Fruit fly (Drosophila melanogaster): ENCODE measurements around the gene CG11608.

Gene CG11608

dm6 chr3R:12628395-12628928, 9.8 kb upstream of the CG11608 start:
- peak; percentile 22 for TF ChIP-seq Jra (GFP tag; optimal IDR thresholded peaks at IDR 0.05)
- no peak for TF ChIP-seq Rel (GFP tag; optimal IDR thresholded peaks at IDR 0.05)
- peak; percentile 89 for TF ChIP-seq Rel (tag; optimal IDR thresholded peaks at IDR 0.05)
- TF ChIP-seq Abd-B (GFP tag; optimal IDR thresholded peaks at IDR 0.05): peak; percentile 23
- no peak for TF ChIP-seq br (GFP tag; optimal IDR thresholded peaks at IDR 0.05)

- TF ChIP-seq dl (GFP tag; optimal IDR thresholded peaks at IDR 0.05; ENCODE audit: insufficient read depth in 1 of 2, partially characterized antibody in 2 of 2): no peak
- no peak for TF ChIP-seq Abd-B (GFP tag; optimal IDR thresholded peaks at IDR 0.05)
- TF ChIP-seq pan (optimal IDR thresholded peaks at IDR 0.05): no peak
- TF ChIP-seq psq (GFP tag; optimal IDR thresholded peaks at IDR 0.05): peak; percentile 28
- no peak for TF ChIP-seq GATAd (GFP tag; optimal IDR thresholded peaks at IDR 0.05)
- peak; percentile 35 for TF ChIP-seq sv (GFP tag; optimal IDR thresholded peaks at IDR 0.05)
- TF ChIP-seq CG9705 (GFP tag; optimal IDR thresholded peaks at IDR 0.05): peak; percentile 30
- no peak for TF ChIP-seq tai (GFP tag; optimal IDR thresholded peaks at IDR 0.05)
- no peak for TF ChIP-seq brk (GFP tag; optimal IDR thresholded peaks at IDR 0.05)
- no peak for TF ChIP-seq OdsH (GFP tag; optimal IDR thresholded peaks at IDR 0.05)
- no peak for TF ChIP-seq br (GFP tag; optimal IDR thresholded peaks at IDR 0.05)
- TF ChIP-seq usp (GFP tag; optimal IDR thresholded peaks at IDR 0.05): no peak
- TF ChIP-seq h (GFP tag; optimal IDR thresholded peaks at IDR 0.05): no peak
- no peak for TF ChIP-seq dmrt93B (GFP tag; optimal IDR thresholded peaks at IDR 0.05)
- TF ChIP-seq Rel (GFP tag; optimal IDR thresholded peaks at IDR 0.05): no peak
- TF ChIP-seq Rel (tag; optimal IDR thresholded peaks at IDR 0.05): peak; percentile 67
- no peak for TF ChIP-seq Hnf4 (GFP tag; optimal IDR thresholded peaks at IDR 0.05)
- TF ChIP-seq sage (GFP tag; optimal IDR thresholded peaks at IDR 0.05): peak; percentile 31
- TF ChIP-seq Hr83 (GFP tag; optimal IDR thresholded peaks at IDR 0.05; ENCODE audit: poor library complexity, severe bottlenecking): no peak
- TF ChIP-seq Dfd (GFP tag; optimal IDR thresholded peaks at IDR 0.05): no peak
- peak; percentile 13 for TF ChIP-seq woc (GFP tag; optimal IDR thresholded peaks at IDR 0.05)
- TF ChIP-seq CG32264 (GFP tag; optimal IDR thresholded peaks at IDR 0.05): no peak
- TF ChIP-seq Mio (GFP tag; optimal IDR thresholded peaks at IDR 0.05): no peak
- no peak for TF ChIP-seq Dif (GFP tag; optimal IDR thresholded peaks at IDR 0.05; ENCODE audit: partially characterized antibody)
- no peak for TF ChIP-seq Sp1 (GFP tag; optimal IDR thresholded peaks at IDR 0.05)
- no peak for TF ChIP-seq jim (GFP tag; optimal IDR thresholded peaks at IDR 0.05)
- no peak for TF ChIP-seq Hr78 (GFP tag; optimal IDR thresholded peaks at IDR 0.05)
- TF ChIP-seq ey (GFP tag; optimal IDR thresholded peaks at IDR 0.05): no peak
- no peak for TF ChIP-seq fru (GFP tag; optimal IDR thresholded peaks at IDR 0.05)
- no peak for TF ChIP-seq lola (GFP tag; optimal IDR thresholded peaks at IDR 0.05)
- no peak for TF ChIP-seq Vsx2 (GFP tag; optimal IDR thresholded peaks at IDR 0.05; ENCODE audit: partially characterized antibody)
- peak; percentile 3 for TF ChIP-seq Myc (optimal IDR thresholded peaks at IDR 0.05)
- TF ChIP-seq Jra (GFP tag; optimal IDR thresholded peaks at IDR 0.05): no peak
- TF ChIP-seq HLH106 (tag; optimal IDR thresholded peaks at IDR 0.05): peak; percentile 60
- no peak for TF ChIP-seq dsf (GFP tag; optimal IDR thresholded peaks at IDR 0.05; ENCODE audit: borderline replicate concordance)
- no peak for TF ChIP-seq CrebA (GFP tag; optimal IDR thresholded peaks at IDR 0.05; ENCODE audit: borderline replicate concordance)
- peak in 1 of 2 experiments; percentile 64 for TF ChIP-seq foxo (GFP tag; optimal IDR thresholded peaks at IDR 0.05)
- no peak for TF ChIP-seq rgr (GFP tag; optimal IDR thresholded peaks at IDR 0.05)
- TF ChIP-seq N (GFP tag; optimal IDR thresholded peaks at IDR 0.05): no peak
Measured at dm6 chr3R:12630369-12630768, 7.9 kb upstream of the CG11608 start, which contains the start of gene Not10. TSS of gene Not10 (plus strand) at chr3R:12630647.

dm6 chr3R:12633059-12633458, 5.2 kb upstream of the CG11608 start, which contains the start of gene CG18530:
TSS of gene CG18530 (plus strand) at chr3R:12633359.
- TF ChIP-seq Dif (GFP tag; optimal IDR thresholded peaks at IDR 0.05; ENCODE audit: partially characterized antibody) (no peak), Vsx2 (GFP tag; optimal IDR thresholded peaks at IDR 0.05; ENCODE audit: partially characterized antibody) (no peak)

All from whole organism, wandering third instar larva.